Fruit fly (Drosophila melanogaster): ENCODE measurements around the gene CG11085.

dm6 chrX:12653574-12653973, 37.5 kb downstream of the CG11085 start, which contains the start of gene CkIalpha:
- peak; percentile 28 for TF ChIP-seq sv (GFP tag; optimal IDR thresholded peaks at IDR 0.05)
- peak; percentile 78 for TF ChIP-seq h (GFP tag; optimal IDR thresholded peaks at IDR 0.05)
- peak; percentile 77 for TF ChIP-seq Jra (GFP tag; optimal IDR thresholded peaks at IDR 0.05)
- TF ChIP-seq fru (GFP tag; optimal IDR thresholded peaks at IDR 0.05) = peak; percentile 64
- TF ChIP-seq lola (GFP tag; optimal IDR thresholded peaks at IDR 0.05) = no peak
- TF ChIP-seq CrebA (GFP tag; optimal IDR thresholded peaks at IDR 0.05; ENCODE audit: borderline replicate concordance) = no peak
- peak; percentile 84 for TF ChIP-seq Hnf4 (GFP tag; optimal IDR thresholded peaks at IDR 0.05)
- TF ChIP-seq dsf (GFP tag; optimal IDR thresholded peaks at IDR 0.05; ENCODE audit: borderline replicate concordance) = peak; percentile 56
- no peak for TF ChIP-seq Hr78 (GFP tag; optimal IDR thresholded peaks at IDR 0.05)
- no peak for TF ChIP-seq Vsx2 (GFP tag; optimal IDR thresholded peaks at IDR 0.05; ENCODE audit: partially characterized antibody)
